Fruit fly (Drosophila melanogaster): ENCODE data around the gene RhoL.

Gene RhoL

dm6 chr3R:9513052-9513420 is 10.7 kb upstream of the RhoL start, which contains the start of the genes Ras85D and Rlb1 (continued):
- TF ChIP-seq CHES-1-like (GFP tag; optimal IDR thresholded peaks at IDR 0.05) (peak; percentile 81), CG17829 (tag; optimal IDR thresholded peaks at IDR 0.05) (peak; percentile 73), CG7786 (GFP tag; optimal IDR thresholded peaks at IDR 0.05) (peak; percentile 76), CG3407 (GFP tag; optimal IDR thresholded peaks at IDR 0.05) (no peak), H2.0 (GFP tag; IDR thresholded peaks at IDR 0.05) (no peak), repo (GFP tag; optimal IDR thresholded peaks at IDR 0.05) (peak; percentile 72), vvl (GFP tag; IDR thresholded peaks at IDR 0.05) (no peak), Trl (optimal IDR thresholded peaks at IDR 0.05) (no peak), Trl (GFP tag; optimal IDR thresholded peaks at IDR 0.05) (peak; percentile 73), CG14860 (GFP tag; IDR thresholded peaks at IDR 0.05; ENCODE audit: partially characterized antibody) (no peak), CG18262 (tag; optimal IDR thresholded peaks at IDR 0.05) (peak; percentile 55), Ada2b (GFP tag; IDR thresholded peaks at IDR 0.05) (no peak), bcd (GFP tag; optimal IDR thresholded peaks at IDR 0.05) (no peak), CG15601 (tag; optimal IDR thresholded peaks at IDR 0.05) (peak; percentile 75), grn (GFP tag; optimal IDR thresholded peaks at IDR 0.05) (peak; percentile 63), sr (GFP tag; IDR thresholded peaks at IDR 0.05) (no peak), ap (GFP tag; IDR thresholded peaks at IDR 0.05) (no peak), nau (GFP tag; optimal IDR thresholded peaks at IDR 0.05) (no peak), ab (GFP tag; optimal IDR thresholded peaks at IDR 0.05) (no peak), D (optimal IDR thresholded peaks at IDR 0.05) (no peak), D (GFP tag; optimal IDR thresholded peaks at IDR 0.05) (no peak), Asciz (GFP tag; optimal IDR thresholded peaks at IDR 0.05) (no peak), Hmx (GFP tag; optimal IDR thresholded peaks at IDR 0.05) (peak; percentile 47), HLHmδ (GFP tag; optimal IDR thresholded peaks at IDR 0.05) (no peak), chm (GFP tag; IDR thresholded peaks at IDR 0.05) (no peak), CG13894 (tag; optimal IDR thresholded peaks at IDR 0.05) (peak; percentile 81), CG4730 (GFP tag; IDR thresholded peaks at IDR 0.05) (no peak), HmgZ (tag; optimal IDR thresholded peaks at IDR 0.05) (peak; percentile 86), Chrac-16 (GFP tag; optimal IDR thresholded peaks at IDR 0.05) (peak; percentile 78), B-H2 (GFP tag; optimal IDR thresholded peaks at IDR 0.05) (peak; percentile 77), kah (GFP tag; optimal IDR thresholded peaks at IDR 0.05) (no peak), zf30C (GFP tag; optimal IDR thresholded peaks at IDR 0.05) (no peak), ato (GFP tag; IDR thresholded peaks at IDR 0.05; ENCODE audit: partially characterized antibody) (no peak), grau (tag; optimal IDR thresholded peaks at IDR 0.05) (peak; percentile 73), tin (GFP tag; optimal IDR thresholded peaks at IDR 0.05) (peak; percentile 81), Drgx (GFP tag; IDR thresholded peaks at IDR 0.05) (no peak), CG14965 (GFP tag; optimal IDR thresholded peaks at IDR 0.05; ENCODE audit: borderline replicate concordance) (no peak), CG2889 (GFP tag; IDR thresholded peaks at IDR 0.05) (no peak), cwo (GFP tag; optimal IDR thresholded peaks at IDR 0.05) (peak; percentile 33), nerfin-2 (GFP tag; IDR thresholded peaks at IDR 0.05; ENCODE audit: partially characterized antibody) (no peak), Aef1 (GFP tag; IDR thresholded peaks at IDR 0.05) (no peak), CG12219 (GFP tag; optimal IDR thresholded peaks at IDR 0.05) (peak; percentile 27), CG6791 (GFP tag; IDR thresholded peaks at IDR 0.05; ENCODE audit: partially characterized antibody) (no peak), Sry-β (GFP tag; optimal IDR thresholded peaks at IDR 0.05) (no peak), chn (GFP tag; optimal IDR thresholded peaks at IDR 0.05) (peak; percentile 76), bowl (GFP tag; IDR thresholded peaks at IDR 0.05) (no peak), CG33213 (GFP tag; optimal IDR thresholded peaks at IDR 0.05) (peak; percentile 75), fd64A (GFP tag; optimal IDR thresholded peaks at IDR 0.05) (no peak), CG1603 (tag; optimal IDR thresholded peaks at IDR 0.05) (peak; percentile 72), CG42726 (GFP tag; IDR thresholded peaks at IDR 0.05; ENCODE audit: partially characterized antibody) (no peak), CG10209 (GFP tag; optimal IDR thresholded peaks at IDR 0.05) (peak; percentile 37), CG8359 (GFP tag; optimal IDR thresholded peaks at IDR 0.05; ENCODE audit: borderline replicate concordance) (no peak)
